Worm (Caenorhabditis elegans): ENCODE measurements around the gene C07A9.9.

DNA sequence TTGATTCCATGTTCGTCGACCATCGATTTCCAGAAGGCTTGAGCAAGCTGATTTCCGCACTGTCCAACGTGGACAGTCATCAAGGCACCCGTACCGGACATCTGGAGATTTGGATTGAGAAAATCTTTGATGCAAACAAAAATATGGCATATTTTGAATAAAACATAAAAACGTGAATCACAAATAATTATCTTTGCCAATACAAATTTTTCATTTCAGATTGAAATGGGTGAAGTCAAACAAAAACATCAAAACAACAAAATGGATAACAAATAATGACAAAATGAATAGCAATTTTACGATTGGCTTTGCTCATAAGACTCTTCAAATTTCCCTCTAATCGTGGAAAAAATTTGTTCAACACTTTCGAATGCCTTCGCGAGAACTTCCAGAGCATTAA lies 38.4 kb downstream of the C07A9.9 start, which contains the start of gene tbg-1:
- TF ChIP-seq nhr-28 (tag; optimal IDR thresholded peaks at IDR 0.05) (no peak), nhr-84 (tag; optimal IDR thresholded peaks at IDR 0.05) (no peak), nhr-237 (tag; optimal IDR thresholded peaks at IDR 0.05) (no peak), nhr-20 (tag; optimal IDR thresholded peaks at IDR 0.05) (no peak), pqm-1 (tag; optimal IDR thresholded peaks at IDR 0.05) (no peak), nhr-12 (tag; optimal IDR thresholded peaks at IDR 0.05) (no peak), unc-130 (tag; optimal IDR thresholded peaks at IDR 0.05) (no peak), skn-1 (tag; optimal IDR thresholded peaks at IDR 0.05) (no peak), alr-1 (tag; optimal IDR thresholded peaks at IDR 0.05; ENCODE audit: borderline replicate concordance) (no peak), nhr-11 (tag; optimal IDR thresholded peaks at IDR 0.05) (no peak), aha-1 (tag; optimal IDR thresholded peaks at IDR 0.05) (no peak), mdl-1 (tag; optimal IDR thresholded peaks at IDR 0.05) (no peak), egl-13 (tag; optimal IDR thresholded peaks at IDR 0.05) (no peak), efl-3 (GFP tag; optimal IDR thresholded peaks at IDR 0.05) (no peak)
